Fruit fly (Drosophila melanogaster) whole organism, embryonic: Measurements from ENCODE around the gene CG9393.

Experiments used
- Ada2b ChIP-seq: fragments of 200-800 bp; sonication (Bioruptor generic); IDR thresholded peaks from 2 replicates; pipeline ENCODE4 v1.3.6; 2022; ENCODE audit warnings: missing biosample characterization, missing genetic modification characterization
- Atf6 ChIP-seq: fragments of 200-800 bp; sonication (Bioruptor generic); IDR thresholded peaks from 2 replicates; pipeline ENCODE4 v1.3.6; 2022; ENCODE audit warnings: missing biosample characterization, missing genetic modification characterization
- CG11696 ChIP-seq: fragments of 200-800 bp; sonication (Bioruptor generic); IDR thresholded peaks from 2 replicates; pipeline ENCODE4 v1.3.6; 2022; ENCODE audit warnings: missing biosample characterization, missing genetic modification characterization
- CG12219 ChIP-seq: fragments of 200-800 bp; sonication (Bioruptor generic); optimal IDR thresholded peaks from 3 replicates; lab custom pipeline; 2018; ENCODE audit warnings: missing biosample characterization, mild to moderate bottlenecking, missing genetic modification characterization
- CG12299 ChIP-seq: fragments of 200-800 bp; sonication (Bioruptor generic); optimal IDR thresholded peaks from 2 replicates; lab custom pipeline; 2018; ENCODE audit warnings: missing biosample characterization, mild to moderate bottlenecking, missing genetic modification characterization
- CG12942 ChIP-seq: fragments of 200-800 bp; sonication (Bioruptor generic); optimal IDR thresholded peaks from 3 replicates; lab custom pipeline; 2016; ENCODE audit warnings: missing biosample characterization, missing genetic modification characterization
- CG15073 ChIP-seq: fragments of 200-800 bp; sonication (Bioruptor generic); optimal IDR thresholded peaks from 2 replicates; lab custom pipeline; 2016; ENCODE audit warnings: missing biosample characterization, missing genetic modification characterization
- CG16813 ChIP-seq: fragments of 200-800 bp; sonication (Bioruptor generic); IDR thresholded peaks from 3 replicates; pipeline ENCODE4 v1.3.6; 2022; ENCODE audit warnings: missing biosample characterization, missing genetic modification characterization; ENCODE audit not compliant: partially characterized antibody
- CG17802 ChIP-seq: fragments of 200-800 bp; sonication (Bioruptor generic); optimal IDR thresholded peaks from 2 replicates; lab custom pipeline; 2018; ENCODE audit warnings: missing biosample characterization, mild to moderate bottlenecking, missing genetic modification characterization, moderate library complexity
- CG1832 ChIP-seq: fragments of 200-800 bp; sonication (Bioruptor generic); optimal IDR thresholded peaks from 2 replicates; lab custom pipeline; 2017; ENCODE audit warnings: missing biosample characterization, mild to moderate bottlenecking, missing genetic modification characterization, inconsistent platforms
- CG18619 ChIP-seq: fragments of 200-800 bp; sonication (Bioruptor generic); optimal IDR thresholded peaks from 3 replicates; lab custom pipeline; 2017; ENCODE audit warnings: missing biosample characterization, mild to moderate bottlenecking, missing genetic modification characterization
- CG31388 ChIP-seq: fragments of 200-800 bp; sonication (Bioruptor generic); optimal IDR thresholded peaks from 2 replicates; lab custom pipeline; 2016; ENCODE audit warnings: missing biosample characterization, missing genetic modification characterization
- CG4820 ChIP-seq: fragments of 200-800 bp; sonication (Bioruptor generic); optimal IDR thresholded peaks from 3 replicates; lab custom pipeline; 2016; ENCODE audit warnings: missing biosample characterization, missing genetic modification characterization
- CG6765 ChIP-seq: fragments of 200-800 bp; sonication (Bioruptor generic); optimal IDR thresholded peaks from 3 replicates; lab custom pipeline; 2017; ENCODE audit warnings: missing biosample characterization, mild to moderate bottlenecking, missing genetic modification characterization
- CG7963 ChIP-seq: fragments of 200-800 bp; sonication (Bioruptor generic); IDR thresholded peaks from 3 replicates; pipeline ENCODE4 v1.3.6; 2022; ENCODE audit warnings: missing biosample characterization, missing genetic modification characterization; ENCODE audit not compliant: partially characterized antibody
- CG8765 ChIP-seq: fragments of 200-800 bp; sonication (Bioruptor generic); IDR thresholded peaks from 2 replicates; pipeline ENCODE4 v1.3.6; 2022; ENCODE audit warnings: missing biosample characterization, missing genetic modification characterization
- CG9727 ChIP-seq: fragments of 200-800 bp; sonication (Bioruptor generic); optimal IDR thresholded peaks from 3 replicates; lab custom pipeline; 2017; ENCODE audit warnings: missing biosample characterization, mild to moderate bottlenecking, missing genetic modification characterization
- CG9797 ChIP-seq: fragments of 200-800 bp; sonication (Bioruptor generic); optimal IDR thresholded peaks from 3 replicates; lab custom pipeline; 2018; ENCODE audit warnings: missing biosample characterization, mild to moderate bottlenecking, missing genetic modification characterization
- D ChIP-seq, 2 experiments: fragments of 200-800 bp in 1 of 2; fragments of >200 bp in 1 of 2; sonication (Bioruptor generic) in 1 of 2; optimal IDR thresholded peaks; 2 replicates in 1 of 2; 3 replicates in 1 of 2; lab custom pipeline; 2017; ENCODE audit warnings: mild to moderate bottlenecking in 1 of 2, missing biosample characterization in 1 of 2, missing genetic modification characterization in 1 of 2, missing genetic modification reagents in 1 of 2
- Dek ChIP-seq: fragments of 200-800 bp; sonication (Bioruptor generic); optimal IDR thresholded peaks from 3 replicates; lab custom pipeline; 2019; ENCODE audit warnings: missing biosample characterization, mild to moderate bottlenecking, missing genetic modification characterization, moderate library complexity
- ERR ChIP-seq: fragments of 200-800 bp; sonication (Bioruptor generic); optimal IDR thresholded peaks from 2 replicates; lab custom pipeline; 2016; ENCODE audit warnings: missing biosample characterization, missing genetic modification characterization
- Eip74EF ChIP-seq, 2 experiments: fragments of 200-800 bp in 1 of 2; fragments of >200 bp in 1 of 2; sonication (Bioruptor generic) in 1 of 2; optimal IDR thresholded peaks; 2 replicates each; lab custom pipeline; 2017 to 2019; ENCODE audit warnings: missing biosample characterization in 2 of 2, missing genetic modification characterization in 2 of 2, mild to moderate bottlenecking in 1 of 2, moderate library complexity in 1 of 2
- Gug ChIP-seq: fragments of 200-800 bp; sonication (Bioruptor generic); IDR thresholded peaks from 4 replicates; pipeline ENCODE4 v1.3.6; 2022; ENCODE audit warnings: missing biosample characterization, missing genetic modification characterization
- Hmx ChIP-seq: fragments of 200-800 bp; sonication (Bioruptor generic); optimal IDR thresholded peaks from 2 replicates; lab custom pipeline; 2016; ENCODE audit warnings: missing biosample characterization, missing genetic modification characterization
- Mad ChIP-seq: fragments of 200-800 bp; sonication (Bioruptor generic); optimal IDR thresholded peaks from 2 replicates; lab custom pipeline; 2016; ENCODE audit warnings: missing biosample characterization, missing genetic modification characterization
- Meics ChIP-seq: fragments of 200-800 bp; sonication (Bioruptor generic); optimal IDR thresholded peaks from 2 replicates; lab custom pipeline; 2017; ENCODE audit warnings: missing biosample characterization, mild to moderate bottlenecking, missing genetic modification characterization
- Mes4 ChIP-seq: fragments of 200-800 bp; sonication (Bioruptor generic); optimal IDR thresholded peaks from 2 replicates; lab custom pipeline; 2016; ENCODE audit warnings: missing biosample characterization, missing genetic modification characterization
- Poxn ChIP-seq: fragments of 200-800 bp; sonication (Bioruptor generic); IDR thresholded peaks from 2 replicates; pipeline ENCODE4 v1.3.6; 2022; ENCODE audit warnings: missing biosample characterization, missing genetic modification characterization
- Side ChIP-seq: fragments of 200-800 bp; sonication (Bioruptor generic); optimal IDR thresholded peaks from 2 replicates; lab custom pipeline; 2016; ENCODE audit warnings: missing biosample characterization, missing genetic modification characterization
- Sox100B ChIP-seq: fragments of 200-800 bp; sonication (Bioruptor generic); optimal IDR thresholded peaks from 3 replicates; lab custom pipeline; 2018; ENCODE audit warnings: missing biosample characterization, mild to moderate bottlenecking, missing genetic modification characterization
- Stat92E ChIP-seq, 3 experiments: fragments of >200 bp in 2 of 3; fragments of 200-800 bp in 1 of 3; sonication (Bioruptor generic) in 1 of 3; optimal IDR thresholded peaks; 2 replicates each; lab custom pipeline; 2017 to 2019; ENCODE audit warnings: missing biosample characterization in 3 of 3, missing genetic modification characterization in 3 of 3, mild to moderate bottlenecking in 1 of 3, moderate library complexity in 1 of 3
- ac ChIP-seq: fragments of 200-800 bp; sonication (Bioruptor generic); optimal IDR thresholded peaks from 3 replicates; lab custom pipeline; 2017; ENCODE audit warnings: missing biosample characterization, mild to moderate bottlenecking, missing genetic modification characterization
- ap ChIP-seq: fragments of 200-800 bp; sonication (Bioruptor generic); IDR thresholded peaks from 2 replicates; pipeline ENCODE4 v1.3.6; 2022; ENCODE audit warnings: missing biosample characterization, missing genetic modification characterization
- az2 ChIP-seq: fragments of 200-800 bp; sonication (Bioruptor generic); optimal IDR thresholded peaks from 3 replicates; lab custom pipeline; 2016; ENCODE audit warnings: missing biosample characterization, missing genetic modification characterization
- dm ChIP-seq: fragments of 200-800 bp; sonication (Bioruptor generic); optimal IDR thresholded peaks from 3 replicates; lab custom pipeline; 2016; ENCODE audit warnings: missing biosample characterization, missing genetic modification characterization
- emc ChIP-seq: fragments of 200-800 bp; sonication (Bioruptor generic); optimal IDR thresholded peaks from 2 replicates; lab custom pipeline; 2016; ENCODE audit warnings: missing biosample characterization, missing genetic modification characterization
- gt ChIP-seq: fragments of 200-800 bp; sonication (Bioruptor generic); IDR thresholded peaks from 2 replicates; pipeline ENCODE4 v1.3.6; 2022; ENCODE audit warnings: missing biosample characterization, missing genetic modification characterization
- ken ChIP-seq: fragments of 200-800 bp; sonication (Bioruptor generic); IDR thresholded peaks from 3 replicates; pipeline ENCODE4 v1.3.6; 2022; ENCODE audit warnings: missing biosample characterization, missing genetic modification characterization
- nom ChIP-seq: fragments of 200-800 bp; sonication (Bioruptor generic); optimal IDR thresholded peaks from 2 replicates; lab custom pipeline; 2017; ENCODE audit warnings: missing biosample characterization, missing genetic modification characterization, mild to moderate bottlenecking, moderate library complexity, missing genetic modification reagents
- odd ChIP-seq: fragments of 200-800 bp; sonication (Bioruptor generic); optimal IDR thresholded peaks from 2 replicates; lab custom pipeline; 2017; ENCODE audit warnings: missing biosample characterization, mild to moderate bottlenecking, missing genetic modification characterization
- onecut ChIP-seq: fragments of 200-800 bp; sonication (Bioruptor generic); IDR thresholded peaks from 2 replicates; pipeline ENCODE4 v1.3.6; 2022; ENCODE audit warnings: missing biosample characterization, missing genetic modification characterization
- ro ChIP-seq: fragments of 200-800 bp; sonication (Bioruptor generic); IDR thresholded peaks from 2 replicates; pipeline ENCODE4 v1.3.6; 2022; ENCODE audit warnings: missing biosample characterization, missing genetic modification characterization
- slbo ChIP-seq: fragments of 200-800 bp; sonication (Bioruptor generic); IDR thresholded peaks from 2 replicates; pipeline ENCODE4 v1.3.6; 2022; ENCODE audit warnings: missing biosample characterization, missing genetic modification characterization
- stwl ChIP-seq: fragments of 200-800 bp; sonication (Bioruptor generic); optimal IDR thresholded peaks from 3 replicates; lab custom pipeline; 2018; ENCODE audit warnings: missing biosample characterization, mild to moderate bottlenecking, missing genetic modification characterization, moderate library complexity
- toy ChIP-seq: fragments of 200-800 bp; sonication (Bioruptor generic); IDR thresholded peaks from 2 replicates; pipeline ENCODE4 v1.3.6; 2022; ENCODE audit warnings: missing biosample characterization, missing genetic modification characterization
- vfl ChIP-seq: fragments of 200-800 bp; sonication (Bioruptor generic); optimal IDR thresholded peaks from 2 replicates; lab custom pipeline; 2016; ENCODE audit warnings: missing biosample characterization, missing genetic modification characterization
- vnd ChIP-seq: fragments of 200-800 bp; sonication (Bioruptor generic); IDR thresholded peaks from 3 replicates; pipeline ENCODE4 v1.3.6; 2022; ENCODE audit warnings: missing biosample characterization, missing genetic modification characterization; ENCODE audit not compliant: partially characterized antibody
- vvl ChIP-seq: fragments of 200-800 bp; sonication (Bioruptor generic); IDR thresholded peaks from 2 replicates; pipeline ENCODE4 v1.3.6; 2022; ENCODE audit warnings: missing biosample characterization, missing genetic modification characterization
- z ChIP-seq: fragments of 200-800 bp; sonication (Bioruptor generic); IDR thresholded peaks from 3 replicates; pipeline ENCODE4 v1.3.6; 2022; ENCODE audit warnings: missing biosample characterization, missing genetic modification characterization

The CG9393 gene

DNA sequence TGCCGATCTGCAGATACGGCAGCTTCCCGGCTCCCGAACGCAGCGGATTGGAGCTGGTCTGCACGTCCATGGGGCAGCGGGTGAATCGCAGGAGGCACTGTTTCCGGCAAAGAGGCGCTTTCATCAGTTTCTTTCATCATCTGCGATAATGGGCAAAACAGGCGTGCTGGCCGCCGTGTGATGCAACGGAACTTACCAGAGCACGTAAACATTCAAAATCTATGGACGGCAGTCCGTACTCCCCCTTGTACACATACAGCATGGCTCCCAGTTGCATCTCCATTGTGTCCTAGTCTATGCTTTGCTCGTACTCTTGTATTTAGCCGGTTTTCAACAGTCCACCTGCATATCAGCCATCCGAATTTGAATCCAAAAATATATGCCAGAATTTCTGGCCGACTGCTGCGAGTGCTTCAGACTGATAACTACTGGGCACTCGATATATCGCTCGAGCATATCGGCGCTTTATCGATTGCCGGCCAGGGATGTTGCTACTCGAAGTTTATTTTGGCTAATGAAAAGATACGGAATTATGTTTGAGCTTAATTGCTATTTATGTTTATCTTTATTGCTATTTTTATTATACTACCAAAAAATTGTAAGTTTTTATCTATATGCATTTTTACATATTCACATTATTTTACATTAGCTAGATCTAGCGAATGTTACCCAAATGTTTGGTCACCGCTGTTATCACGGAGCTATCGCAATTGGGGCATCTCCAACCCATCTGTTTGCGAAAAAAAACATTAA is at the start of gene CG9393, which contains the start of gene Vps45:
CG9393 (minus strand) TSS at position 434 of the 753 bp plus-strand sequence.
Vps45 (plus strand) TSS at position 685 of the 753 bp plus-strand sequence.
- no peak for TF ChIP-seq Hmx
- no peak for TF ChIP-seq ap
- TF ChIP-seq Meics (GFP tag; lab: Kevin White, UChicago), result no peak
- no peak for TF ChIP-seq gt (GFP tag; lab: Robert Waterston, UW)
- TF ChIP-seq CG17802 (tag; lab: Kevin White, UChicago), result peak; percentile 5
- TF ChIP-seq Side, result peak; percentile 23
- no peak for TF ChIP-seq CG12219 (GFP tag; lab: Kevin White, UChicago)
- peak; percentile 95 for TF ChIP-seq vnd
- TF ChIP-seq CG11696 (GFP tag; lab: Robert Waterston, UW), result no peak
- peak; percentile 53 for TF ChIP-seq CG9797 (GFP tag; lab: Kevin White, UChicago)
- TF ChIP-seq vfl (GFP tag; lab: Kevin White, UChicago), result peak; percentile 52
- TF ChIP-seq ac, result no peak
- TF ChIP-seq CG31388, result peak; percentile 13
- peak; percentile 61 for TF ChIP-seq CG12942 (GFP tag; lab: Kevin White, UChicago)
- TF ChIP-seq Poxn (GFP tag; lab: Robert Waterston, UW), result no peak
- no peak for TF ChIP-seq Sox100B (GFP tag; lab: Kevin White, UChicago)
- TF ChIP-seq CG12299 (tag; lab: Kevin White, UChicago), result no peak
- peak; percentile 15; the same call in 1 of the 2 replicates for TF ChIP-seq Ada2b
- TF ChIP-seq CG7963 (GFP tag; lab: Robert Waterston, UW), result peak; percentile 87
- TF ChIP-seq Atf6, result no peak; the same call in 1 of the 2 replicates
- TF ChIP-seq ken, result no peak; the same call in 2 of the 3 replicates
- TF ChIP-seq CG4820, result peak; percentile 50
- no peak for TF ChIP-seq CG6765 (GFP tag; lab: Kevin White, UChicago)
- TF ChIP-seq Mad, result peak; percentile 72
- TF ChIP-seq odd (GFP tag; lab: Kevin White, UChicago), result no peak
- TF ChIP-seq D (optimal IDR thresholded peaks at IDR 0.05; lab: Kevin White, UChicago), result no peak
- TF ChIP-seq D (GFP tag; optimal IDR thresholded peaks at IDR 0.05; lab: Kevin White, UChicago), result no peak
- TF ChIP-seq slbo (GFP tag; lab: Robert Waterston, UW), result peak; percentile 76
- peak; percentile 67 for TF ChIP-seq CG9727
- TF ChIP-seq onecut (GFP tag; lab: Robert Waterston, UW), result 0 out of 2 replicates have a peak, but pooled peaks have one; percentile 18
- no peak for TF ChIP-seq Eip74EF (GFP tag; optimal IDR thresholded peaks at IDR 0.05; lab: Kevin White, UChicago)
- no peak for TF ChIP-seq Stat92E (GFP tag; optimal IDR thresholded peaks at IDR 0.05; lab: Kevin White, UChicago)
- peak; percentile 48 for TF ChIP-seq az2 (GFP tag; lab: Kevin White, UChicago)
- no peak for TF ChIP-seq ro (GFP tag; lab: Robert Waterston, UW)
- TF ChIP-seq toy, result no peak
- no peak for TF ChIP-seq ERR (GFP tag; lab: Kevin White, UChicago)
- TF ChIP-seq CG16813 (GFP tag; lab: Robert Waterston, UW), result peak; percentile 95
- peak; percentile 76 for TF ChIP-seq dm (GFP tag; lab: Kevin White, UChicago)
- TF ChIP-seq Mes4 (GFP tag; lab: Kevin White, UChicago), result peak; percentile 2
- peak; percentile 58 for TF ChIP-seq Dek (tag; lab: Kevin White, UChicago)
- TF ChIP-seq CG18619 (GFP tag; lab: Kevin White, UChicago), result peak; percentile 27
- peak; percentile 37 for TF ChIP-seq emc (GFP tag; lab: Kevin White, UChicago)
- no peak for TF ChIP-seq nom (GFP tag; lab: Kevin White, UChicago)
- peak; percentile 53 for TF ChIP-seq stwl
- no peak for TF ChIP-seq CG1832 (GFP tag; lab: Kevin White, UChicago)
- peak; percentile 64 for TF ChIP-seq vvl (GFP tag; lab: Robert Waterston, UW)
- TF ChIP-seq CG15073 (GFP tag; lab: Kevin White, UChicago), result no peak
- TF ChIP-seq Gug (GFP tag; lab: Robert Waterston, UW), result peak; percentile 65; the same call in 2 of the 4 replicates
- peak; percentile 49; the same call in 1 of the 2 replicates for TF ChIP-seq CG8765 (GFP tag; lab: Robert Waterston, UW)
- no peak for TF ChIP-seq z (GFP tag; lab: Robert Waterston, UW)
